Worm (Caenorhabditis elegans) whole organism, L4 larva: Measurements from ENCODE around the gene adt-1.

Experiments
- F44E2.7 ChIP-seq: fragments of 200-800 bp; sonication (Bioruptor generic); IDR thresholded peaks from 2 replicates; pipeline ENCODE4 v2.1.2; 2022; ENCODE audit warnings: missing genetic modification characterization, missing compliant biosample characterization
- T20F7.1 ChIP-seq: fragments of 200-800 bp; sonication (Bioruptor generic); optimal IDR thresholded peaks from 2 replicates; lab custom pipeline; 2018; ENCODE audit warnings: mild to moderate bottlenecking, missing genetic modification characterization, missing compliant biosample characterization
- Y48G9A.11 ChIP-seq: fragments of 200-800 bp; sonication (Bioruptor generic); IDR thresholded peaks from 2 replicates; pipeline ENCODE4 v1.3.6; 2022; ENCODE audit warnings: missing genetic modification reagents, missing genetic modification characterization, missing compliant biosample characterization
- aha-1 ChIP-seq: fragments of 150-350 bp; peaks from one replicate; lab custom pipeline; 2014; ENCODE audit warnings: missing biosample characterization, missing genetic modification characterization
- ceh-20 ChIP-seq: fragments of 200-800 bp; sonication (Bioruptor generic); IDR thresholded peaks from 2 replicates; pipeline ENCODE4 v1.3.6; 2022; ENCODE audit warnings: missing genetic modification reagents, missing genetic modification characterization, missing compliant biosample characterization
- ceh-28 ChIP-seq: fragments of 150-350 bp; optimal IDR thresholded peaks from 2 replicates; lab custom pipeline; 2014; ENCODE audit warnings: missing biosample characterization, missing genetic modification reagents, missing genetic modification characterization
- ces-1 ChIP-seq: fragments of 150-350 bp; sonication (generic microtip); optimal IDR thresholded peaks from 4 replicates; lab custom pipeline; 2014; ENCODE audit warnings: missing biosample characterization, missing genetic modification reagents, missing genetic modification characterization
- cey-2 ChIP-seq: sonication (generic microtip); optimal IDR thresholded peaks from 3 replicates; lab custom pipeline; 2017; ENCODE audit warnings: missing genetic modification characterization, mild to moderate bottlenecking, missing compliant biosample characterization, antibody characterized with exemption, borderline replicate concordance; ENCODE audit not compliant: insufficient read depth
- daf-12 ChIP-seq: fragments of 150-350 bp; optimal IDR thresholded peaks from 2 replicates; lab custom pipeline; 2014; ENCODE audit warnings: missing biosample characterization, missing genetic modification reagents, missing genetic modification characterization
- daf-16 ChIP-seq, 3 experiments: sonication (generic microtip); optimal IDR thresholded peaks; 2 replicates each; lab custom pipeline; 2016 to 2017; ENCODE audit warnings: missing genetic modification characterization in 3 of 3, missing genetic modification reagents in 3 of 3, mild to moderate bottlenecking in 2 of 3, missing compliant biosample characterization in 2 of 3, missing biosample characterization in 1 of 3, moderate library complexity in 1 of 3
- daf-19 ChIP-seq: fragments of 200-800 bp; sonication (Bioruptor generic); conservative IDR thresholded peaks from 2 replicates; pipeline ENCODE4 v1.3.6; 2022; ENCODE audit warnings: missing genetic modification characterization, missing compliant biosample characterization
- dve-1 ChIP-seq: sonication (generic microtip); optimal IDR thresholded peaks from 2 replicates; lab custom pipeline; 2017; ENCODE audit warnings: antibody characterized with exemption, mild to moderate bottlenecking, missing genetic modification characterization, missing compliant biosample characterization; ENCODE audit not compliant: insufficient read depth
- egl-27 ChIP-seq: sonication (generic microtip); optimal IDR thresholded peaks from 3 replicates; lab custom pipeline; 2017; ENCODE audit warnings: missing biosample characterization, missing genetic modification reagents, missing genetic modification characterization
- fkh-10 ChIP-seq: fragments of 150-350 bp; optimal IDR thresholded peaks from 2 replicates; lab custom pipeline; 2014; ENCODE audit warnings: missing biosample characterization, missing genetic modification reagents, missing genetic modification characterization
- hif-1 ChIP-seq, 2 experiments: sonication (generic microtip); optimal IDR thresholded peaks; 2 replicates each; lab custom pipeline; 2016 to 2017; ENCODE audit warnings: missing compliant biosample characterization in 2 of 2, missing genetic modification characterization in 2 of 2, missing genetic modification reagents in 2 of 2, missing genotype in 2 of 2, mild to moderate bottlenecking in 1 of 2
- hlh-30 ChIP-seq: sonication (generic microtip); optimal IDR thresholded peaks from 2 replicates; lab custom pipeline; 2017; ENCODE audit warnings: antibody characterized with exemption, mild to moderate bottlenecking, missing genetic modification characterization, missing compliant biosample characterization; ENCODE audit not compliant: insufficient read depth
- lim-7 ChIP-seq: fragments of 200-800 bp; sonication (Bioruptor generic); IDR thresholded peaks from 2 replicates; pipeline ENCODE4 v1.3.6; 2022; ENCODE audit warnings: missing genetic modification characterization, missing compliant biosample characterization
- lin-1 ChIP-seq: fragments of 200-800 bp; sonication (Bioruptor generic); IDR thresholded peaks from 2 replicates; pipeline ENCODE4 v1.3.6; 2022; ENCODE audit warnings: missing genetic modification reagents, missing genetic modification characterization, missing compliant biosample characterization
- lin-13 ChIP-seq: fragments of 150-350 bp; optimal IDR thresholded peaks from 2 replicates; lab custom pipeline; 2014; ENCODE audit warnings: missing biosample characterization, missing genetic modification reagents, missing genetic modification characterization
- lin-29 ChIP-seq: fragments of 200-800 bp; sonication (Bioruptor generic); IDR thresholded peaks from 2 replicates; pipeline ENCODE4 v1.3.6; 2022; ENCODE audit warnings: missing genetic modification reagents, missing genetic modification characterization, missing compliant biosample characterization
- lin-38 ChIP-seq: fragments of 200-800 bp; sonication (Bioruptor generic); IDR thresholded peaks from 2 replicates; pipeline ENCODE4 v1.3.6; 2022; ENCODE audit warnings: missing genetic modification reagents, missing genetic modification characterization, missing compliant biosample characterization
- madf-9 ChIP-seq: fragments of 200-800 bp; sonication (Bioruptor generic); conservative IDR thresholded peaks from 2 replicates; pipeline ENCODE4 v1.3.6; 2022; ENCODE audit warnings: missing genetic modification reagents, missing genetic modification characterization, missing compliant biosample characterization
- mxl-2 ChIP-seq: fragments of 200-800 bp; sonication (Bioruptor generic); conservative IDR thresholded peaks from 2 replicates; pipeline ENCODE4 v1.3.6; 2022; ENCODE audit warnings: missing genetic modification reagents, missing genetic modification characterization, missing compliant biosample characterization
- nhr-10 ChIP-seq: fragments of 150-350 bp; optimal IDR thresholded peaks from 2 replicates; lab custom pipeline; 2014; ENCODE audit warnings: missing biosample characterization, missing genetic modification characterization
- nhr-102 ChIP-seq: sonication (generic microtip); optimal IDR thresholded peaks from 2 replicates; lab custom pipeline; 2016; ENCODE audit warnings: mild to moderate bottlenecking, missing genetic modification characterization, moderate library complexity, missing compliant biosample characterization
- nhr-25 ChIP-seq: sonication (generic microtip); optimal IDR thresholded peaks from 2 replicates; lab custom pipeline; 2017; ENCODE audit warnings: missing genetic modification characterization, mild to moderate bottlenecking, missing compliant biosample characterization, antibody characterized with exemption, moderate library complexity, borderline replicate concordance; ENCODE audit not compliant: insufficient read depth
- nhr-28 ChIP-seq: fragments of 150-350 bp; optimal IDR thresholded peaks from 2 replicates; lab custom pipeline; 2014; ENCODE audit warnings: missing biosample characterization, missing genetic modification characterization
- nhr-76 ChIP-seq: fragments of 150-350 bp; optimal IDR thresholded peaks from 2 replicates; lab custom pipeline; 2014; ENCODE audit warnings: missing biosample characterization, missing genetic modification characterization
- pqm-1 ChIP-seq: sonication (generic microtip); optimal IDR thresholded peaks from 2 replicates; lab custom pipeline; 2017; ENCODE audit warnings: missing biosample characterization, missing genetic modification characterization
- skn-1 ChIP-seq: fragments of 150-350 bp; optimal IDR thresholded peaks from 2 replicates; lab custom pipeline; 2014; ENCODE audit warnings: missing biosample characterization, missing genetic modification characterization
- snpc-1.2 ChIP-seq: fragments of 200-800 bp; sonication (Bioruptor generic); IDR thresholded peaks from 2 replicates; pipeline ENCODE4 v1.3.6; 2022; ENCODE audit warnings: missing genetic modification reagents, missing genetic modification characterization, missing compliant biosample characterization
- zfp-3 ChIP-seq: fragments of 200-800 bp; sonication (Bioruptor generic); conservative IDR thresholded peaks from 2 replicates; pipeline ENCODE4 v1.3.6; 2022; ENCODE audit warnings: missing genetic modification reagents, missing genetic modification characterization, missing compliant biosample characterization

Gene adt-1

ce11 chrX:12704721-12705120 lies 26.1 kb downstream of the adt-1 start, which contains the start of gene nhr-272:
nhr-272 (minus strand) TSS chrX:12704821.
- TF ChIP-seq aha-1 (no peak), daf-12 (tag; lab: Kevin White, UChicago) (no peak), pqm-1 (tag; lab: Kevin White, UChicago) (no peak), F44E2.7 (GFP tag; lab: Robert Waterston, UW) (no peak), madf-9 (GFP tag; lab: Robert Waterston, UW) (no peak), ceh-28 (tag; lab: Kevin White, UChicago) (no peak), nhr-76 (tag; lab: Kevin White, UChicago) (no peak), lin-38 (GFP tag; lab: Robert Waterston, UW) (no peak), lim-7 (GFP tag; lab: Robert Waterston, UW) (no peak), nhr-28 (tag; lab: Kevin White, UChicago) (no peak), hif-1 (tag; optimal IDR thresholded peaks at IDR 0.05; lab: Kevin White, UChicago) (no peak), mxl-2 (GFP tag; lab: Robert Waterston, UW) (no peak), T20F7.1 (GFP tag; lab: Kevin White, UChicago) (no peak), daf-16 (GFP tag; optimal IDR thresholded peaks at IDR 0.05; lab: Kevin White, UChicago) (no peak), daf-16 (tag; optimal IDR thresholded peaks at IDR 0.05; lab: Kevin White, UChicago) (no peak), lin-29 (GFP tag; lab: Robert Waterston, UW) (no peak), lin-1 (no peak), nhr-102 (tag; lab: Kevin White, UChicago) (no peak)

- TF ChIP-seq daf-12 (tag; lab: Kevin White, UChicago) (no peak), Y48G9A.11 (GFP tag; lab: Robert Waterston, UW) (no peak), zfp-3 (GFP tag; lab: Robert Waterston, UW) (no peak), ceh-20 (GFP tag; lab: Robert Waterston, UW) (no peak), hlh-30 (no peak), snpc-1.2 (GFP tag; lab: Robert Waterston, UW) (no peak), lin-13 (GFP tag; lab: Kevin White, UChicago) (no peak), daf-19 (GFP tag; lab: Robert Waterston, UW) (no peak), ces-1 (GFP tag; lab: Kevin White, UChicago) (no peak), nhr-25 (no peak), skn-1 (tag; lab: Kevin White, UChicago) (no peak), fkh-10 (no peak), egl-27 (tag; lab: Kevin White, UChicago) (no peak)
These were observed 33.7 kb downstream of the adt-1 start, which contains the start of gene rgs-2 for ce11 chrX:12712353-12712752. rgs-2 (plus strand) TSS chrX:12712653.

ce11 chrX:12713014-12713413 lies 34.4 kb downstream of the adt-1 start:
- peak; percentile 98 for TF ChIP-seq aha-1
- TF ChIP-seq nhr-10 (tag; lab: Kevin White, UChicago): no peak
- no peak for TF ChIP-seq cey-2 (tag; lab: Kevin White, UChicago)
- peak in 1 of 2 experiments; percentile 19 for TF ChIP-seq hif-1 (tag; optimal IDR thresholded peaks at IDR 0.05; lab: Kevin White, UChicago)

- no peak for TF ChIP-seq nhr-25
- peak; percentile 98 for TF ChIP-seq aha-1
These were observed 42.8 kb downstream of the adt-1 start for ce11 chrX:12721429-12721828.

- TF ChIP-seq aha-1: peak; percentile 91
- TF ChIP-seq dve-1: no peak
- TF ChIP-seq, all 104 proteins: peak for 1
These were observed 47.5 kb downstream of the adt-1 start for ce11 chrX:12726129-12726528.
